Worm (Caenorhabditis elegans) whole organism, L3 larva: ENCODE data around the gene srh-222.

Source experiments
- ama-1 ChIP-seq: fragments of 150-350 bp; optimal IDR thresholded peaks from 2 replicates; lab custom pipeline; 2018
- fkh-10 ChIP-seq: sonication (generic microtip); optimal IDR thresholded peaks from 2 replicates; lab custom pipeline; 2017; ENCODE audit warnings: missing biosample characterization, missing genetic modification reagents, missing genetic modification characterization
- fos-1 ChIP-seq: fragments of 150-350 bp; optimal IDR thresholded peaks from 2 replicates; lab custom pipeline; 2014; ENCODE audit warnings: missing biosample characterization, missing genetic modification characterization
- nhr-237 ChIP-seq: fragments of 150-350 bp; optimal IDR thresholded peaks from 2 replicates; lab custom pipeline; 2014; ENCODE audit warnings: missing biosample characterization, missing genetic modification characterization
- nhr-25 ChIP-seq: sonication (generic microtip); optimal IDR thresholded peaks from 2 replicates; lab custom pipeline; 2017; ENCODE audit warnings: missing biosample characterization, missing genetic modification characterization
- pha-4 ChIP-seq: fragments of 150-350 bp; optimal IDR thresholded peaks from 2 replicates; lab custom pipeline; 2014; ENCODE audit warnings: missing biosample characterization, missing genetic modification reagents, missing genetic modification characterization
- sea-2 ChIP-seq: fragments of 150-350 bp; sonication (generic microtip); optimal IDR thresholded peaks from 4 replicates; lab custom pipeline; 2014; ENCODE audit warnings: missing biosample characterization, missing genetic modification reagents, missing genetic modification characterization
- skn-1 ChIP-seq: fragments of 150-350 bp; optimal IDR thresholded peaks from 2 replicates; lab custom pipeline; 2014; ENCODE audit warnings: missing biosample characterization, missing genetic modification characterization
- snpc-4 ChIP-seq: fragments of 150-350 bp; optimal IDR thresholded peaks from 2 replicates; lab custom pipeline; 2014; ENCODE audit warnings: missing biosample characterization, missing genetic modification characterization
- unc-62 ChIP-seq: fragments of 150-350 bp; sonication (generic microtip); optimal IDR thresholded peaks from 4 replicates; lab custom pipeline; 2014; ENCODE audit warnings: missing biosample characterization, missing genetic modification reagents, missing genetic modification characterization
- ztf-4 ChIP-seq: fragments of 150-350 bp; optimal IDR thresholded peaks from 2 replicates; lab custom pipeline; 2014; ENCODE audit warnings: missing biosample characterization, missing genetic modification characterization

- TF ChIP-seq sea-2 (GFP tag; lab: Kevin White, UChicago) (no peak), nhr-25 (tag; lab: Kevin White, UChicago) (no peak), fos-1 (tag; lab: Kevin White, UChicago) (no peak), pha-4 (tag; lab: Kevin White, UChicago) (no peak), snpc-4 (no peak), skn-1 (tag; lab: Kevin White, UChicago) (no peak), ztf-4 (no peak), ama-1 (lab: Kevin White, UChicago) (no peak), unc-62 (GFP tag; lab: Kevin White, UChicago) (no peak), nhr-237 (tag; lab: Kevin White, UChicago) (no peak), fkh-10 (GFP tag; lab: Kevin White, UChicago) (no peak)
Observed at ce11 chrIV:4015660-4016059, 36.0 kb downstream of the srh-222 start.
